Worm (Caenorhabditis elegans) whole organism, L1 larva: ENCODE measurements around the gene slc-25A10.

ENCODE experiments used
- C04F5.9 ChIP-seq: sonication (generic microtip); optimal IDR thresholded peaks from 2 replicates; lab custom pipeline; 2016; ENCODE audit warnings: missing genetic modification characterization, missing compliant biosample characterization
- F16B12.6 ChIP-seq: fragments of 150-350 bp; optimal IDR thresholded peaks from 2 replicates; lab custom pipeline; 2014; ENCODE audit warnings: missing biosample characterization, missing genetic modification characterization
- aly-2 ChIP-seq: fragments of 150-350 bp; optimal IDR thresholded peaks from 2 replicates; lab custom pipeline; 2014; ENCODE audit warnings: missing biosample characterization, missing genetic modification characterization
- blmp-1 ChIP-seq: fragments of 150-350 bp; optimal IDR thresholded peaks from 2 replicates; lab custom pipeline; 2014; ENCODE audit warnings: missing biosample characterization, missing genetic modification characterization
- ceh-63 ChIP-seq: fragments of 200-800 bp; sonication (Bioruptor generic); optimal IDR thresholded peaks from 2 replicates; lab custom pipeline; 2018; ENCODE audit warnings: mild to moderate bottlenecking, missing genetic modification characterization, missing compliant biosample characterization
- ceh-88 ChIP-seq: fragments of 200-800 bp; sonication (Bioruptor generic); IDR thresholded peaks from 2 replicates; pipeline ENCODE4 v1.3.6; 2022; ENCODE audit warnings: missing genetic modification characterization, missing compliant biosample characterization
- dpl-1 ChIP-seq, 3 experiments: fragments of 150-350 bp in 2 of 3; sonication (generic microtip) in 1 of 3; optimal IDR thresholded peaks; 2 replicates each; lab custom pipeline; 2014 to 2017; ENCODE audit warnings: missing biosample characterization in 3 of 3, missing genetic modification characterization in 3 of 3, missing genetic modification reagents in 3 of 3
- dsc-1 ChIP-seq: sonication (generic microtip); optimal IDR thresholded peaks from 2 replicates; lab custom pipeline; 2016; ENCODE audit warnings: mild to moderate bottlenecking, missing genetic modification characterization, missing compliant biosample characterization
- efl-1 ChIP-seq, 4 experiments: fragments of 150-350 bp; optimal IDR thresholded peaks in 3 of 4; peaks in 1 of 4; 1 replicate in 1 of 4; 2 replicates in 3 of 4; lab custom pipeline; 2014; ENCODE audit warnings: missing biosample characterization in 2 of 4, missing genetic modification characterization in 2 of 4, missing genetic modification reagents in 2 of 4
- elt-2 ChIP-seq: sonication (generic microtip); optimal IDR thresholded peaks from 2 replicates; lab custom pipeline; 2016; ENCODE audit warnings: missing genetic modification characterization, mild to moderate bottlenecking, inconsistent platforms, missing compliant biosample characterization, missing genetic modification reagents
- elt-3 ChIP-seq, 6 experiments: fragments of 150-350 bp in 1 of 6; sonication (generic microtip); optimal IDR thresholded peaks; 2 replicates each; lab custom pipeline; 2017 to 2018; ENCODE audit warnings: missing biosample characterization in 6 of 6, missing genetic modification characterization in 6 of 6, inconsistent platforms in 1 of 6
- ets-5 ChIP-seq: fragments of 200-800 bp; sonication (Bioruptor generic); IDR thresholded peaks from 2 replicates; pipeline ENCODE4 v1.3.6; 2022; ENCODE audit warnings: missing genetic modification characterization, missing compliant biosample characterization
- fkh-4 ChIP-seq: sonication (generic microtip); optimal IDR thresholded peaks from 2 replicates; lab custom pipeline; 2016; ENCODE audit warnings: missing compliant biosample characterization, missing genetic modification characterization, borderline replicate concordance
- grh-1 ChIP-seq: fragments of 200-800 bp; sonication (Bioruptor generic); IDR thresholded peaks from 2 replicates; pipeline ENCODE4 v1.3.6; 2022; ENCODE audit warnings: missing genetic modification reagents, missing genetic modification characterization, missing compliant biosample characterization
- hlh-17 ChIP-seq: fragments of 200-800 bp; sonication (Bioruptor generic); optimal IDR thresholded peaks from 2 replicates; lab custom pipeline; 2018; ENCODE audit warnings: missing genetic modification characterization, mild to moderate bottlenecking, missing compliant biosample characterization, moderate library complexity, borderline replicate concordance
- hpl-2 ChIP-seq: fragments of 150-350 bp; optimal IDR thresholded peaks from 2 replicates; lab custom pipeline; 2014; ENCODE audit warnings: missing biosample characterization, missing genetic modification reagents, missing genetic modification characterization
- jun-1 ChIP-seq: fragments of 150-350 bp; optimal IDR thresholded peaks from 2 replicates; lab custom pipeline; 2014; ENCODE audit warnings: missing biosample characterization, missing genetic modification reagents, missing genetic modification characterization
- lin-14 ChIP-seq: fragments of 200-800 bp; sonication (Bioruptor generic); optimal IDR thresholded peaks from 2 replicates; lab custom pipeline; 2018; ENCODE audit warnings: mild to moderate bottlenecking, missing genetic modification characterization, moderate library complexity, missing compliant biosample characterization
- lin-15B ChIP-seq: fragments of 150-350 bp; sonication (generic microtip); optimal IDR thresholded peaks from 3 replicates; lab custom pipeline; 2014; ENCODE audit warnings: missing biosample characterization, missing genetic modification characterization
- lin-35 ChIP-seq, 2 experiments: fragments of 150-350 bp; optimal IDR thresholded peaks; 2 replicates each; lab custom pipeline; 2014; ENCODE audit warnings: missing biosample characterization in 2 of 2, missing genetic modification characterization in 2 of 2, missing genetic modification reagents in 2 of 2
- lir-3 ChIP-seq: sonication (generic microtip); optimal IDR thresholded peaks from 2 replicates; lab custom pipeline; 2016; ENCODE audit warnings: mild to moderate bottlenecking, missing genetic modification characterization, moderate library complexity, missing compliant biosample characterization; ENCODE audit not compliant: poor library complexity
- mab-9 ChIP-seq: fragments of 200-800 bp; sonication (Bioruptor generic); IDR thresholded peaks from 2 replicates; pipeline ENCODE4 v1.3.6; 2022; ENCODE audit warnings: missing genetic modification reagents, missing genetic modification characterization, missing compliant biosample characterization
- mep-1 ChIP-seq: fragments of 150-350 bp; optimal IDR thresholded peaks from 2 replicates; lab custom pipeline; 2014; ENCODE audit warnings: missing biosample characterization, missing genetic modification characterization
- nhr-11 ChIP-seq: fragments of 150-350 bp; optimal IDR thresholded peaks from 2 replicates; lab custom pipeline; 2014; ENCODE audit warnings: missing biosample characterization, missing genetic modification characterization
- nhr-12 ChIP-seq: sonication (generic microtip); optimal IDR thresholded peaks from 2 replicates; lab custom pipeline; 2017; ENCODE audit warnings: missing biosample characterization, missing genetic modification characterization
- nhr-19 ChIP-seq: fragments of 200-800 bp; sonication (Bioruptor generic); conservative IDR thresholded peaks from 2 replicates; pipeline ENCODE4 v1.3.6; 2022; ENCODE audit warnings: missing genetic modification characterization, missing compliant biosample characterization
- nhr-20 ChIP-seq: sonication (generic microtip); optimal IDR thresholded peaks from 2 replicates; lab custom pipeline; 2016; ENCODE audit warnings: mild to moderate bottlenecking, missing genetic modification characterization, missing compliant biosample characterization
- nhr-237 ChIP-seq: fragments of 150-350 bp; optimal IDR thresholded peaks from 2 replicates; lab custom pipeline; 2014; ENCODE audit warnings: missing biosample characterization, missing genetic modification characterization
- nhr-47 ChIP-seq: sonication (generic microtip); optimal IDR thresholded peaks from 2 replicates; lab custom pipeline; 2016; ENCODE audit warnings: mild to moderate bottlenecking, missing genetic modification characterization, moderate library complexity, missing compliant biosample characterization
- nhr-71 ChIP-seq: sonication (generic microtip); optimal IDR thresholded peaks from 2 replicates; lab custom pipeline; 2016; ENCODE audit warnings: mild to moderate bottlenecking, missing genetic modification characterization, moderate library complexity, missing compliant biosample characterization
- nhr-90 ChIP-seq: sonication (generic microtip); optimal IDR thresholded peaks from 2 replicates; lab custom pipeline; 2016; ENCODE audit warnings: mild to moderate bottlenecking, missing genetic modification characterization, missing compliant biosample characterization; ENCODE audit not compliant: poor library complexity
- pag-3 ChIP-seq: sonication (generic microtip); optimal IDR thresholded peaks from 2 replicates; lab custom pipeline; 2017; ENCODE audit warnings: missing genetic modification characterization, mild to moderate bottlenecking, missing compliant biosample characterization, antibody characterized with exemption, borderline replicate concordance; ENCODE audit not compliant: insufficient read depth
- pax-3 ChIP-seq: fragments of 200-800 bp; sonication (Bioruptor generic); optimal IDR thresholded peaks from 2 replicates; lab custom pipeline; 2018; ENCODE audit warnings: mild to moderate bottlenecking, missing genetic modification characterization, moderate library complexity, missing compliant biosample characterization
- pqm-1 ChIP-seq: sonication (generic microtip); optimal IDR thresholded peaks from 3 replicates; lab custom pipeline; 2017; ENCODE audit warnings: missing biosample characterization, missing genetic modification characterization
- rnt-1 ChIP-seq: sonication (generic microtip); optimal IDR thresholded peaks from 2 replicates; lab custom pipeline; 2016; ENCODE audit warnings: mild to moderate bottlenecking, missing genetic modification characterization, moderate library complexity, missing compliant biosample characterization
- snpc-4 ChIP-seq: fragments of 150-350 bp; optimal IDR thresholded peaks from 2 replicates; lab custom pipeline; 2014; ENCODE audit warnings: missing biosample characterization, missing genetic modification characterization
- snu-23 ChIP-seq: sonication (generic microtip); optimal IDR thresholded peaks from 2 replicates; lab custom pipeline; 2016; ENCODE audit warnings: missing genetic modification characterization, missing compliant biosample characterization
- sox-4 ChIP-seq: sonication (generic microtip); optimal IDR thresholded peaks from 2 replicates; lab custom pipeline; 2016; ENCODE audit warnings: missing genetic modification characterization, missing compliant biosample characterization
- sup-37 ChIP-seq: fragments of 200-800 bp; sonication (Bioruptor generic); optimal IDR thresholded peaks from 2 replicates; lab custom pipeline; 2018; ENCODE audit warnings: mild to moderate bottlenecking, missing genetic modification characterization, missing compliant biosample characterization
- tbx-2 ChIP-seq: sonication (generic microtip); optimal IDR thresholded peaks from 2 replicates; lab custom pipeline; 2016; ENCODE audit warnings: missing genetic modification characterization, missing compliant biosample characterization
- unc-130 ChIP-seq: fragments of 150-350 bp; optimal IDR thresholded peaks from 2 replicates; lab custom pipeline; 2017; ENCODE audit warnings: missing biosample characterization, missing genetic modification characterization, inconsistent platforms
- unc-86 ChIP-seq: sonication (generic microtip); optimal IDR thresholded peaks from 2 replicates; lab custom pipeline; 2016; ENCODE audit warnings: missing genetic modification characterization, missing compliant biosample characterization
- unc-98 ChIP-seq: fragments of 200-800 bp; sonication (Bioruptor generic); IDR thresholded peaks from 2 replicates; pipeline ENCODE4 v1.3.6; 2022; ENCODE audit warnings: missing genetic modification characterization, missing compliant biosample characterization
- vab-15 ChIP-seq: sonication (generic microtip); optimal IDR thresholded peaks from 2 replicates; lab custom pipeline; 2017; ENCODE audit warnings: missing genotype, mild to moderate bottlenecking, missing genetic modification characterization, missing compliant biosample characterization
- zip-4 ChIP-seq: fragments of 200-800 bp; sonication (Bioruptor generic); optimal IDR thresholded peaks from 2 replicates; lab custom pipeline; 2018; ENCODE audit warnings: mild to moderate bottlenecking, missing genetic modification characterization, moderate library complexity, missing compliant biosample characterization

slc-25A10 gene

ce11 chrX:6749124-6749822, 23.8 kb upstream of the slc-25A10 start (continued):
- TF ChIP-seq snu-23 (GFP tag; lab: Kevin White, UChicago) = peak; percentile 76
- TF ChIP-seq elt-2 (tag; lab: Kevin White, UChicago) = peak; percentile 94
- TF ChIP-seq snpc-4 (tag; lab: Kevin White, UChicago) = no peak
- peak; percentile 60 for TF ChIP-seq grh-1 (GFP tag; lab: Robert Waterston, UW)
- TF ChIP-seq mab-9 (GFP tag; lab: Robert Waterston, UW) = 0 out of 2 replicates have a peak, but pooled peaks have one; percentile 18
- TF ChIP-seq lir-3 (tag; lab: Kevin White, UChicago) = peak; percentile 38
- peak; percentile 2 for TF ChIP-seq hpl-2
- TF ChIP-seq efl-1 (optimal IDR thresholded peaks at IDR 0.05; lab: Kevin White, UChicago) = peak in 1 of 2 experiments; percentile 3
- peak; percentile 9 to 90 for TF ChIP-seq efl-1 (GFP tag; optimal IDR thresholded peaks at IDR 0.05 in 1 of 2; lab: Kevin White, UChicago)
- no peak for TF ChIP-seq nhr-12 (tag; lab: Kevin White, UChicago)
- TF ChIP-seq hlh-17 = no peak
- peak; percentile 95 for TF ChIP-seq nhr-71 (tag; lab: Kevin White, UChicago)
- TF ChIP-seq ceh-63 (GFP tag; lab: Kevin White, UChicago) = no peak
- no peak for TF ChIP-seq jun-1 (tag; lab: Kevin White, UChicago)
- no peak for TF ChIP-seq C04F5.9 (tag; lab: Kevin White, UChicago)
- peak; percentile 41; the same call in 1 of the 2 replicates for TF ChIP-seq ceh-88 (GFP tag; lab: Robert Waterston, UW)
- no peak for TF ChIP-seq sox-4 (tag; lab: Kevin White, UChicago)
- no peak for TF ChIP-seq aly-2 (tag; lab: Kevin White, UChicago)
- TF ChIP-seq elt-3 (tag; optimal IDR thresholded peaks at IDR 0.05; lab: Kevin White, UChicago) = peak in 4 of 6 experiments; percentile 62 to 94 (median 77)
- TF ChIP-seq unc-86 (tag; lab: Kevin White, UChicago) = no peak
- TF ChIP-seq nhr-47 (tag; lab: Kevin White, UChicago) = peak; percentile 72
- no peak for TF ChIP-seq pax-3
- TF ChIP-seq nhr-11 (tag; lab: Kevin White, UChicago) = no peak
- TF ChIP-seq lin-15B (tag; lab: Kevin White, UChicago) = no peak
- peak; percentile 32 for TF ChIP-seq mep-1 (tag; lab: Kevin White, UChicago)
- TF ChIP-seq pag-3 = no peak
- no peak for TF ChIP-seq nhr-237 (tag; lab: Kevin White, UChicago)
- no peak for TF ChIP-seq sup-37
- peak; percentile 25 for TF ChIP-seq vab-15 (tag; lab: Kevin White, UChicago)
- no peak for TF ChIP-seq unc-98 (GFP tag; lab: Robert Waterston, UW)
- TF ChIP-seq unc-130 (tag; lab: Kevin White, UChicago) = peak; percentile 85
- TF ChIP-seq F16B12.6 (tag; lab: Kevin White, UChicago) = no peak

ce11 chrX:6747906-6748356, 22.5 kb upstream of the slc-25A10 start:
- TF ChIP-seq blmp-1 (tag; lab: Kevin White, UChicago) (peak; percentile 2), efl-1 (optimal IDR thresholded peaks at IDR 0.05; lab: Kevin White, UChicago) (no peak), efl-1 (GFP tag; optimal IDR thresholded peaks at IDR 0.05 in 1 of 2; lab: Kevin White, UChicago) (peak in 1 of 2 experiments; percentile 64), jun-1 (tag; lab: Kevin White, UChicago) (peak; percentile 51), dsc-1 (no peak), mep-1 (tag; lab: Kevin White, UChicago) (peak; percentile 10), rnt-1 (no peak), pax-3 (no peak), tbx-2 (tag; lab: Kevin White, UChicago) (peak; percentile 22), elt-2 (tag; lab: Kevin White, UChicago) (peak; percentile 59), nhr-20 (tag; lab: Kevin White, UChicago) (peak; percentile 54), nhr-71 (tag; lab: Kevin White, UChicago) (peak; percentile 77), elt-3 (tag; optimal IDR thresholded peaks at IDR 0.05; lab: Kevin White, UChicago) (peak in 2 of 6 experiments; percentile 13 to 37), dpl-1 (GFP tag; optimal IDR thresholded peaks at IDR 0.05; lab: Kevin White, UChicago) (no peak), snu-23 (GFP tag; lab: Kevin White, UChicago) (peak; percentile 33), pqm-1 (no peak), zip-4 (no peak), lin-14 (peak; percentile 49), ets-5 (GFP tag; lab: Robert Waterston, UW) (0 out of 2 replicates have a peak, but pooled peaks have one; percentile 11), nhr-90 (peak; percentile 41), nhr-19 (GFP tag; lab: Robert Waterston, UW) (peak; percentile 44), lin-15B (tag; lab: Kevin White, UChicago) (no peak), fkh-4 (tag; lab: Kevin White, UChicago) (no peak), lin-35 (GFP tag; optimal IDR thresholded peaks at IDR 0.05; lab: Kevin White, UChicago) (peak in 1 of 2 experiments; percentile 66)
